Worm (Caenorhabditis elegans): ENCODE data around the gene psf-1.
A peak's percentile ranks its signal among the peaks of the same experiment; 100 is the strongest.

ce11 chrII:9931012-9931411, 37.5 kb upstream of the psf-1 start:
- TF ChIP-seq F44E2.7 (GFP tag; IDR thresholded peaks at IDR 0.05) = no peak
- TF ChIP-seq hlh-30 (tag; optimal IDR thresholded peaks at IDR 0.05; ENCODE audit: insufficient read depth) = peak; percentile 57
- no peak for TF ChIP-seq ztf-11 (tag; optimal IDR thresholded peaks at IDR 0.05)
- no peak for TF ChIP-seq unc-62 (GFP tag; optimal IDR thresholded peaks at IDR 0.05 in 1 of 2)
- no peak for TF ChIP-seq unc-62 (tag; optimal IDR thresholded peaks at IDR 0.05)
- no peak for TF ChIP-seq fkh-10 (GFP tag; optimal IDR thresholded peaks at IDR 0.05)
- peak; percentile 21 for TF ChIP-seq mep-1 (tag; optimal IDR thresholded peaks at IDR 0.05)
- TF ChIP-seq zip-11 (GFP tag; IDR thresholded peaks at IDR 0.05) = no peak
- no peak for TF ChIP-seq daf-8 (GFP tag; IDR thresholded peaks at IDR 0.05)
- no peak for TF ChIP-seq attf-4 (tag; optimal IDR thresholded peaks at IDR 0.05)
- no peak for TF ChIP-seq gei-8 (GFP tag; optimal IDR thresholded peaks at IDR 0.05)
- TF ChIP-seq nhr-25 (tag; optimal IDR thresholded peaks at IDR 0.05; ENCODE audit: borderline replicate concordance, insufficient read depth) = no peak
- TF ChIP-seq zip-2 (tag; optimal IDR thresholded peaks at IDR 0.05) = no peak
- peak; percentile 30 for TF ChIP-seq duxl-1 (tag; optimal IDR thresholded peaks at IDR 0.05; ENCODE audit: poor library complexity)

Data from whole organism, L4 larva.